Fruit fly (Drosophila melanogaster) whole organism, embryonic: ENCODE data around the gene Cpr.

Experiments
- Ada2b ChIP-seq: fragments of 200-800 bp; sonication (Bioruptor generic); IDR thresholded peaks from 2 replicates; pipeline ENCODE4 v1.3.6; 2022; ENCODE audit warnings: missing biosample characterization, missing genetic modification characterization
- CG10366 ChIP-seq: fragments of 200-800 bp; sonication (Bioruptor generic); IDR thresholded peaks from 2 replicates; pipeline ENCODE4 v1.3.6; 2022; ENCODE audit warnings: missing biosample characterization, missing genetic modification characterization
- CG12104 ChIP-seq: fragments of 200-800 bp; sonication (Bioruptor generic); optimal IDR thresholded peaks from 3 replicates; lab custom pipeline; 2016; ENCODE audit warnings: missing biosample characterization, missing genetic modification characterization
- CG12744 ChIP-seq: fragments of 200-800 bp; sonication (Bioruptor generic); optimal IDR thresholded peaks from 2 replicates; lab custom pipeline; 2016; ENCODE audit warnings: missing biosample characterization, missing genetic modification characterization
- CG16779 ChIP-seq: fragments of 200-800 bp; sonication (Bioruptor generic); IDR thresholded peaks from 2 replicates; pipeline ENCODE4 v1.3.6; 2022; ENCODE audit warnings: missing biosample characterization, missing genetic modification characterization
- CG17361 ChIP-seq: fragments of 200-800 bp; sonication (Bioruptor generic); IDR thresholded peaks from 3 replicates; pipeline ENCODE4 v1.3.6; 2022; ENCODE audit warnings: missing biosample characterization, missing genetic modification characterization
- CG17568 ChIP-seq: fragments of 200-800 bp; sonication (Bioruptor generic); optimal IDR thresholded peaks from 2 replicates; lab custom pipeline; 2018; ENCODE audit warnings: missing biosample characterization, mild to moderate bottlenecking, missing genetic modification characterization, moderate library complexity
- CG17912 ChIP-seq: fragments of 200-800 bp; sonication (Bioruptor generic); optimal IDR thresholded peaks from 2 replicates; lab custom pipeline; 2018; ENCODE audit warnings: missing biosample characterization, mild to moderate bottlenecking, missing genetic modification characterization
- CG18764 ChIP-seq: fragments of 200-800 bp; sonication (Bioruptor generic); optimal IDR thresholded peaks from 3 replicates; lab custom pipeline; 2016; ENCODE audit warnings: missing biosample characterization, missing genetic modification characterization
- CG2116 ChIP-seq: fragments of 200-800 bp; sonication (Bioruptor generic); optimal IDR thresholded peaks from 3 replicates; lab custom pipeline; 2018; ENCODE audit warnings: missing biosample characterization, mild to moderate bottlenecking, missing genetic modification characterization
- CG2678 ChIP-seq: fragments of 200-800 bp; sonication (Bioruptor generic); optimal IDR thresholded peaks from 3 replicates; lab custom pipeline; 2019; ENCODE audit warnings: missing biosample characterization, mild to moderate bottlenecking, missing genetic modification characterization, moderate library complexity
- CG2712 ChIP-seq: fragments of 200-800 bp; optimal IDR thresholded peaks from 3 replicates; lab custom pipeline; 2019; ENCODE audit warnings: missing biosample characterization, mild to moderate bottlenecking, missing genetic modification characterization, moderate library complexity
- CG2889 ChIP-seq: fragments of 200-800 bp; sonication (Bioruptor generic); IDR thresholded peaks from 3 replicates; pipeline ENCODE4 v1.3.6; 2022; ENCODE audit warnings: missing biosample characterization, missing genetic modification characterization
- CG30403 ChIP-seq: fragments of 200-800 bp; sonication (Bioruptor generic); optimal IDR thresholded peaks from 3 replicates; lab custom pipeline; 2016; ENCODE audit warnings: missing biosample characterization, missing genetic modification characterization
- CG34422 ChIP-seq: fragments of 200-800 bp; sonication (Bioruptor generic); IDR thresholded peaks from 3 replicates; pipeline ENCODE4 v1.3.6; 2022; ENCODE audit warnings: missing biosample characterization, missing genetic modification characterization
- CG3838 ChIP-seq: fragments of 200-800 bp; sonication (Bioruptor generic); optimal IDR thresholded peaks from 3 replicates; lab custom pipeline; 2016; ENCODE audit warnings: missing biosample characterization, missing genetic modification characterization
- CG5180 ChIP-seq: fragments of 200-800 bp; sonication (Bioruptor generic); optimal IDR thresholded peaks from 3 replicates; lab custom pipeline; 2017; ENCODE audit warnings: missing biosample characterization, missing genetic modification characterization, mild to moderate bottlenecking, moderate library complexity, missing genetic modification reagents
- CG7839 ChIP-seq: fragments of 200-800 bp; sonication (Bioruptor generic); optimal IDR thresholded peaks from 3 replicates; lab custom pipeline; 2018; ENCODE audit warnings: missing biosample characterization, mild to moderate bottlenecking, missing genetic modification characterization, moderate library complexity
- CG9609 ChIP-seq: fragments of 200-800 bp; sonication (Bioruptor generic); optimal IDR thresholded peaks from 3 replicates; lab custom pipeline; 2016; ENCODE audit warnings: missing biosample characterization, missing genetic modification characterization
- CG9876 ChIP-seq: fragments of 200-800 bp; sonication (Bioruptor generic); optimal IDR thresholded peaks from 2 replicates; lab custom pipeline; 2016; ENCODE audit warnings: missing biosample characterization, missing genetic modification characterization
- D19B ChIP-seq: fragments of 200-800 bp; sonication (Bioruptor generic); optimal IDR thresholded peaks from 2 replicates; lab custom pipeline; 2017; ENCODE audit warnings: missing biosample characterization, mild to moderate bottlenecking, missing genetic modification characterization
- Fer3 ChIP-seq: fragments of 200-800 bp; sonication (Bioruptor generic); optimal IDR thresholded peaks from 2 replicates; lab custom pipeline; 2018; ENCODE audit warnings: missing biosample characterization, mild to moderate bottlenecking, missing genetic modification characterization, moderate library complexity
- GATAe ChIP-seq: fragments of 200-800 bp; sonication (Bioruptor generic); conservative IDR thresholded peaks from 2 replicates; pipeline ENCODE4 v1.3.6; 2022; ENCODE audit warnings: missing biosample characterization, missing genetic modification characterization
- Gsc ChIP-seq: fragments of 200-800 bp; sonication (Bioruptor generic); IDR thresholded peaks from 2 replicates; pipeline ENCODE4 v1.3.6; 2022; ENCODE audit warnings: missing biosample characterization, missing genetic modification characterization
- Hr51 ChIP-seq, 2 experiments: fragments of 200-800 bp; sonication (Bioruptor generic); optimal IDR thresholded peaks; 2 replicates in 1 of 2; 3 replicates in 1 of 2; lab custom pipeline; 2016 to 2018; ENCODE audit warnings: missing biosample characterization in 2 of 2, missing genetic modification characterization in 2 of 2, mild to moderate bottlenecking in 1 of 2, moderate library complexity in 1 of 2
- Lpt ChIP-seq: fragments of >200 bp; optimal IDR thresholded peaks from 2 replicates; lab custom pipeline; 2018; ENCODE audit warnings: missing biosample characterization, missing genetic modification characterization
- MESR4 ChIP-seq: fragments of 200-800 bp; sonication (Bioruptor generic); optimal IDR thresholded peaks from 2 replicates; lab custom pipeline; 2018; ENCODE audit warnings: missing biosample characterization, mild to moderate bottlenecking, missing genetic modification characterization, moderate library complexity
- Max ChIP-seq: fragments of 200-800 bp; sonication (Bioruptor generic); optimal IDR thresholded peaks from 2 replicates; lab custom pipeline; 2016; ENCODE audit warnings: missing biosample characterization, mild to moderate bottlenecking, missing genetic modification characterization
- Side ChIP-seq: fragments of 200-800 bp; sonication (Bioruptor generic); optimal IDR thresholded peaks from 2 replicates; lab custom pipeline; 2016; ENCODE audit warnings: missing biosample characterization, missing genetic modification characterization
- Sox102F ChIP-seq: fragments of 200-800 bp; sonication (Bioruptor generic); optimal IDR thresholded peaks from 2 replicates; lab custom pipeline; 2018; ENCODE audit warnings: missing biosample characterization, mild to moderate bottlenecking, missing genetic modification characterization, moderate library complexity
- Vsx1 ChIP-seq: fragments of 200-800 bp; sonication (Bioruptor generic); optimal IDR thresholded peaks from 2 replicates; lab custom pipeline; 2017; ENCODE audit warnings: missing biosample characterization, mild to moderate bottlenecking, missing genetic modification characterization, missing genetic modification reagents
- YL-1 ChIP-seq: fragments of 200-800 bp; sonication (Bioruptor generic); optimal IDR thresholded peaks from 3 replicates; lab custom pipeline; 2017; ENCODE audit warnings: missing biosample characterization, mild to moderate bottlenecking, missing genetic modification characterization
- ase ChIP-seq: fragments of 200-800 bp; sonication (Bioruptor generic); IDR thresholded peaks from 3 replicates; pipeline ENCODE4 v1.3.6; 2022; ENCODE audit warnings: missing biosample characterization, missing genetic modification characterization
- chn ChIP-seq: fragments of 200-800 bp; sonication (Bioruptor generic); optimal IDR thresholded peaks from 2 replicates; lab custom pipeline; 2016; ENCODE audit warnings: missing biosample characterization, missing genetic modification characterization
- croc ChIP-seq: fragments of 200-800 bp; sonication (Bioruptor generic); conservative IDR thresholded peaks from 3 replicates; pipeline ENCODE4 v1.3.6; 2022; ENCODE audit warnings: missing biosample characterization, missing genetic modification characterization
- dimm ChIP-seq: fragments of 200-800 bp; sonication (Bioruptor generic); IDR thresholded peaks from 2 replicates; pipeline ENCODE4 v1.3.6; 2022; ENCODE audit warnings: missing biosample characterization, missing genetic modification characterization
- fd3F ChIP-seq: fragments of 200-800 bp; sonication (Bioruptor generic); optimal IDR thresholded peaks from 2 replicates; lab custom pipeline; 2018; ENCODE audit warnings: missing biosample characterization, mild to moderate bottlenecking, missing genetic modification characterization, moderate library complexity
- her ChIP-seq: fragments of 200-800 bp; sonication (Bioruptor generic); optimal IDR thresholded peaks from 2 replicates; lab custom pipeline; 2016; ENCODE audit warnings: missing biosample characterization, missing genetic modification characterization
- kay ChIP-seq: fragments of 200-800 bp; sonication (Bioruptor generic); optimal IDR thresholded peaks from 2 replicates; lab custom pipeline; 2016; ENCODE audit warnings: missing biosample characterization, missing genetic modification characterization
- lilli ChIP-seq: fragments of 200-800 bp; sonication (Bioruptor generic); optimal IDR thresholded peaks from 3 replicates; lab custom pipeline; 2016; ENCODE audit warnings: missing biosample characterization, missing genetic modification characterization
- mirr ChIP-seq: fragments of 200-800 bp; sonication (Bioruptor generic); optimal IDR thresholded peaks from 3 replicates; lab custom pipeline; 2018; ENCODE audit warnings: missing biosample characterization, mild to moderate bottlenecking, missing genetic modification characterization
- mld ChIP-seq: fragments of 200-800 bp; sonication (Bioruptor generic); IDR thresholded peaks from 3 replicates; pipeline ENCODE4 v1.3.6; 2022; ENCODE audit warnings: missing biosample characterization, missing genetic modification characterization; ENCODE audit not compliant: partially characterized antibody
- onecut ChIP-seq: fragments of 200-800 bp; sonication (Bioruptor generic); IDR thresholded peaks from 2 replicates; pipeline ENCODE4 v1.3.6; 2022; ENCODE audit warnings: missing biosample characterization, missing genetic modification characterization
- sens ChIP-seq: fragments of 200-800 bp; sonication (Bioruptor generic); peaks from one replicate; lab custom pipeline; 2016; ENCODE audit warnings: missing biosample characterization, missing genetic modification characterization
- seq ChIP-seq: fragments of 200-800 bp; sonication (Bioruptor generic); IDR thresholded peaks from 2 replicates; pipeline ENCODE4 v1.3.6; 2022; ENCODE audit warnings: missing biosample characterization, missing genetic modification characterization
- sr ChIP-seq: fragments of 200-800 bp; sonication (Bioruptor generic); IDR thresholded peaks from 3 replicates; pipeline ENCODE4 v1.3.6; 2022; ENCODE audit warnings: missing biosample characterization, missing genetic modification characterization
- tgo ChIP-seq: fragments of 200-800 bp; sonication (Bioruptor generic); IDR thresholded peaks from 3 replicates; pipeline ENCODE4 v1.3.6; 2022; ENCODE audit warnings: missing biosample characterization, missing genetic modification characterization
- toy ChIP-seq: fragments of 200-800 bp; sonication (Bioruptor generic); IDR thresholded peaks from 2 replicates; pipeline ENCODE4 v1.3.6; 2022; ENCODE audit warnings: missing biosample characterization, missing genetic modification characterization
- vvl ChIP-seq: fragments of 200-800 bp; sonication (Bioruptor generic); IDR thresholded peaks from 2 replicates; pipeline ENCODE4 v1.3.6; 2022; ENCODE audit warnings: missing biosample characterization, missing genetic modification characterization

Cpr gene

dm6 chr2L:6350984-6351808, 12.6 kb downstream of the Cpr start, which contains the start of gene CG9498 (continued):
- peak; percentile 87 for TF ChIP-seq CG2712 (tag; lab: Kevin White, UChicago)
- peak in 1 of 2 experiments; percentile 91 for TF ChIP-seq Hr51 (GFP tag; optimal IDR thresholded peaks at IDR 0.05; lab: Kevin White, UChicago)
- TF ChIP-seq seq (GFP tag; lab: Robert Waterston, UW) = peak; percentile 80
- no peak for TF ChIP-seq Side (GFP tag; lab: Kevin White, UChicago)
- peak; percentile 59 for TF ChIP-seq CG10366
- TF ChIP-seq D19B (GFP tag; lab: Kevin White, UChicago) = peak; percentile 89
- peak; percentile 55; the same call in 2 of the 3 replicates for TF ChIP-seq croc (GFP tag; lab: Robert Waterston, UW)
- peak; percentile 76 for TF ChIP-seq fd3F (GFP tag; lab: Kevin White, UChicago)
- TF ChIP-seq CG34422 (GFP tag; lab: Robert Waterston, UW) = peak; percentile 69; the same call in 2 of the 3 replicates
- peak; percentile 80 for TF ChIP-seq CG30403
- peak; percentile 92 for TF ChIP-seq Fer3 (tag; lab: Kevin White, UChicago)
- TF ChIP-seq tgo (GFP tag; lab: Robert Waterston, UW) = peak; percentile 70; the same call in 2 of the 3 replicates
- no peak for TF ChIP-seq CG17568 (GFP tag; lab: Kevin White, UChicago)
- TF ChIP-seq CG16779 (GFP tag; lab: Robert Waterston, UW) = peak; percentile 69; the same call in 1 of the 2 replicates
- TF ChIP-seq MESR4 (GFP tag; lab: Kevin White, UChicago) = no peak
- TF ChIP-seq CG9876 (GFP tag; lab: Kevin White, UChicago) = no peak
- peak; percentile 65 for TF ChIP-seq CG5180
- peak; percentile 68 for TF ChIP-seq CG12104
- TF ChIP-seq sens (GFP tag; lab: Kevin White, UChicago) = peak; percentile 89
- TF ChIP-seq mirr (GFP tag; lab: Kevin White, UChicago) = peak; percentile 81
- TF ChIP-seq CG2678 (tag; lab: Kevin White, UChicago) = peak; percentile 97
- peak; percentile 93 for TF ChIP-seq CG7839 (tag; lab: Kevin White, UChicago)
- TF ChIP-seq kay (GFP tag; lab: Kevin White, UChicago) = no peak
- 0 out of 2 replicates have a peak, but pooled peaks have one; percentile 13 for TF ChIP-seq onecut (GFP tag; lab: Robert Waterston, UW)
- peak; percentile 44; the same call in 1 of the 3 replicates for TF ChIP-seq CG2889 (GFP tag; lab: Robert Waterston, UW)
- peak; percentile 49 for TF ChIP-seq Max (GFP tag; lab: Kevin White, UChicago)
- peak; percentile 60 for TF ChIP-seq Ada2b (GFP tag; lab: Robert Waterston, UW)
- TF ChIP-seq dimm (GFP tag; lab: Robert Waterston, UW) = peak; percentile 67
- TF ChIP-seq her (GFP tag; lab: Kevin White, UChicago) = no peak
- no peak for TF ChIP-seq CG3838
- peak; percentile 57 for TF ChIP-seq vvl (GFP tag; lab: Robert Waterston, UW)
- TF ChIP-seq lilli (GFP tag; lab: Kevin White, UChicago) = peak; percentile 67
- peak; percentile 32 for TF ChIP-seq CG2116 (GFP tag; lab: Kevin White, UChicago)
- no peak for TF ChIP-seq Gsc (GFP tag; lab: Robert Waterston, UW)
- TF ChIP-seq ase = peak; percentile 72; the same call in 2 of the 3 replicates
- TF ChIP-seq GATAe (GFP tag; lab: Robert Waterston, UW) = peak; percentile 34; the same call in 1 of the 2 replicates
- TF ChIP-seq CG18764 = no peak
- TF ChIP-seq Vsx1 (GFP tag; lab: Kevin White, UChicago) = peak; percentile 93
- peak; percentile 69 for TF ChIP-seq Sox102F (GFP tag; lab: Kevin White, UChicago)
- peak; percentile 18 for TF ChIP-seq YL-1 (GFP tag; lab: Kevin White, UChicago)
- TF ChIP-seq Lpt (GFP tag; lab: Kevin White, UChicago) = no peak
- TF ChIP-seq CG17912 (GFP tag; lab: Kevin White, UChicago) = no peak
- TF ChIP-seq sr = no peak
- no peak for TF ChIP-seq mld (GFP tag; lab: Robert Waterston, UW)
- TF ChIP-seq CG17361 (GFP tag; lab: Robert Waterston, UW) = peak; percentile 86
- no peak for TF ChIP-seq CG9609 (GFP tag; lab: Kevin White, UChicago)
- peak; percentile 83 for TF ChIP-seq toy (GFP tag; lab: Robert Waterston, UW)
- no peak for TF ChIP-seq chn (GFP tag; lab: Kevin White, UChicago)
- no peak for TF ChIP-seq CG12744 (GFP tag; lab: Kevin White, UChicago)
